Worm (Caenorhabditis elegans) whole organism, L2 larva: ENCODE measurements around the gene add-2.

Source experiments
- C34F6.9 ChIP-seq: fragments of 150-350 bp; optimal IDR thresholded peaks from 2 replicates; lab custom pipeline; 2014; ENCODE audit warnings: missing biosample characterization, missing genetic modification characterization
- F13H6.1 ChIP-seq: sonication (generic microtip); optimal IDR thresholded peaks from 2 replicates; lab custom pipeline; 2016; ENCODE audit warnings: missing genetic modification characterization, missing compliant biosample characterization
- alr-1 ChIP-seq: fragments of 150-350 bp; optimal IDR thresholded peaks from 2 replicates; lab custom pipeline; 2014; ENCODE audit warnings: missing biosample characterization, missing genetic modification characterization
- aly-2 ChIP-seq: fragments of 150-350 bp; optimal IDR thresholded peaks from 2 replicates; lab custom pipeline; 2014; ENCODE audit warnings: missing biosample characterization, missing genetic modification characterization
- ama-1 ChIP-seq: fragments of 150-350 bp; optimal IDR thresholded peaks from 2 replicates; lab custom pipeline; 2018; ENCODE audit warnings: inconsistent platforms
- blmp-1 ChIP-seq: sonication (generic microtip); optimal IDR thresholded peaks from 2 replicates; lab custom pipeline; 2017; ENCODE audit warnings: missing genetic modification characterization, mild to moderate bottlenecking, missing compliant biosample characterization, antibody characterized with exemption, moderate library complexity; ENCODE audit not compliant: insufficient read depth
- ceh-82 ChIP-seq: fragments of 150-350 bp; optimal IDR thresholded peaks from 2 replicates; lab custom pipeline; 2014; ENCODE audit warnings: missing biosample characterization, missing genetic modification characterization
- crh-2 ChIP-seq: sonication (generic microtip); optimal IDR thresholded peaks from 2 replicates; lab custom pipeline; 2017; ENCODE audit warnings: missing biosample characterization, missing genetic modification characterization
- dmd-4 ChIP-seq: sonication (generic microtip); optimal IDR thresholded peaks from 2 replicates; lab custom pipeline; 2017; ENCODE audit warnings: missing biosample characterization, missing genetic modification characterization
- elt-1 ChIP-seq: fragments of 150-350 bp; optimal IDR thresholded peaks from 2 replicates; lab custom pipeline; 2014; ENCODE audit warnings: missing biosample characterization, missing genetic modification characterization
- elt-3 ChIP-seq: sonication (generic microtip); optimal IDR thresholded peaks from 2 replicates; lab custom pipeline; 2017; ENCODE audit warnings: missing biosample characterization, missing genetic modification characterization
- fos-1 ChIP-seq: fragments of 150-350 bp; optimal IDR thresholded peaks from 2 replicates; lab custom pipeline; 2014; ENCODE audit warnings: missing biosample characterization, missing genetic modification characterization
- gmeb-1 ChIP-seq: fragments of 150-350 bp; optimal IDR thresholded peaks from 2 replicates; lab custom pipeline; 2014; ENCODE audit warnings: missing biosample characterization, missing genetic modification characterization
- lin-11 ChIP-seq: fragments of 150-350 bp; sonication (generic microtip); optimal IDR thresholded peaks from 2 replicates; lab custom pipeline; 2014; ENCODE audit warnings: missing biosample characterization, missing genetic modification characterization, inconsistent platforms, mixed read lengths
- lin-13 ChIP-seq: fragments of 150-350 bp; optimal IDR thresholded peaks from 2 replicates; lab custom pipeline; 2014; ENCODE audit warnings: missing biosample characterization, missing genetic modification reagents, missing genetic modification characterization
- lin-39 ChIP-seq: fragments of 150-350 bp; optimal IDR thresholded peaks from 2 replicates; lab custom pipeline; 2014; ENCODE audit warnings: missing biosample characterization, missing genetic modification reagents, missing genetic modification characterization
- lsy-2 ChIP-seq, 2 experiments: fragments of 150-350 bp in 1 of 2; sonication (generic microtip) in 1 of 2; optimal IDR thresholded peaks; 2 replicates each; lab custom pipeline; 2014 to 2017; ENCODE audit warnings: missing biosample characterization in 2 of 2, missing genetic modification characterization in 2 of 2
- mbf-1 ChIP-seq: sonication (generic microtip); optimal IDR thresholded peaks from 2 replicates; lab custom pipeline; 2017; ENCODE audit warnings: missing biosample characterization, missing genetic modification characterization
- mdl-1 ChIP-seq, 2 experiments: fragments of 150-350 bp in 1 of 2; sonication (generic microtip) in 1 of 2; optimal IDR thresholded peaks; 2 replicates each; lab custom pipeline; 2017; ENCODE audit warnings: missing biosample characterization in 2 of 2, missing genetic modification characterization in 2 of 2
- nhr-11 ChIP-seq: fragments of 150-350 bp; optimal IDR thresholded peaks from 2 replicates; lab custom pipeline; 2014; ENCODE audit warnings: missing biosample characterization, missing genetic modification characterization
- nhr-129 ChIP-seq: fragments of 150-350 bp; optimal IDR thresholded peaks from 2 replicates; lab custom pipeline; 2014; ENCODE audit warnings: missing biosample characterization, missing genetic modification characterization
- nhr-21 ChIP-seq: fragments of 150-350 bp; optimal IDR thresholded peaks from 2 replicates; lab custom pipeline; 2014; ENCODE audit warnings: missing biosample characterization, missing genetic modification characterization
- nhr-23 ChIP-seq: fragments of 150-350 bp; optimal IDR thresholded peaks from 2 replicates; lab custom pipeline; 2014; ENCODE audit warnings: missing biosample characterization, missing genetic modification reagents, missing genetic modification characterization
- nhr-237 ChIP-seq: fragments of 150-350 bp; optimal IDR thresholded peaks from 2 replicates; lab custom pipeline; 2014; ENCODE audit warnings: missing biosample characterization, missing genetic modification characterization
- nhr-6 ChIP-seq: fragments of 150-350 bp; optimal IDR thresholded peaks from 2 replicates; lab custom pipeline; 2014; ENCODE audit warnings: missing biosample characterization, missing genetic modification characterization
- nhr-77 ChIP-seq: fragments of 150-350 bp; optimal IDR thresholded peaks from 2 replicates; lab custom pipeline; 2014; ENCODE audit warnings: missing biosample characterization, missing genetic modification characterization
- skn-1 ChIP-seq: sonication (generic microtip); optimal IDR thresholded peaks from 2 replicates; lab custom pipeline; 2017; ENCODE audit warnings: missing biosample characterization, missing genetic modification characterization
- sma-3 ChIP-seq: sonication (generic microtip); optimal IDR thresholded peaks from 2 replicates; lab custom pipeline; 2016; ENCODE audit warnings: missing genetic modification reagents, missing genetic modification characterization, missing compliant biosample characterization
- sma-9 ChIP-seq, 2 experiments: fragments of 150-350 bp in 1 of 2; sonication (generic microtip) in 1 of 2; optimal IDR thresholded peaks; 2 replicates each; lab custom pipeline; 2014 to 2016; ENCODE audit warnings: missing genetic modification characterization in 2 of 2, mild to moderate bottlenecking in 1 of 2, missing biosample characterization in 1 of 2, missing compliant biosample characterization in 1 of 2, missing genetic modification reagents in 1 of 2, moderate library complexity in 1 of 2
- snpc-4 ChIP-seq: fragments of 150-350 bp; optimal IDR thresholded peaks from 2 replicates; lab custom pipeline; 2014; ENCODE audit warnings: missing biosample characterization, missing genetic modification characterization
- unc-39 ChIP-seq: fragments of 150-350 bp; optimal IDR thresholded peaks from 2 replicates; lab custom pipeline; 2014; ENCODE audit warnings: missing biosample characterization, missing genetic modification characterization
- unc-55 ChIP-seq: fragments of 150-350 bp; sonication (generic microtip); optimal IDR thresholded peaks from 3 replicates; lab custom pipeline; 2014; ENCODE audit warnings: missing biosample characterization, missing genetic modification reagents, missing genetic modification characterization
- unc-62 ChIP-seq: fragments of 150-350 bp; optimal IDR thresholded peaks from 2 replicates; lab custom pipeline; 2014; ENCODE audit warnings: missing biosample characterization, missing genetic modification reagents, missing genetic modification characterization
- zag-1 ChIP-seq: fragments of 150-350 bp; optimal IDR thresholded peaks from 2 replicates; lab custom pipeline; 2014; ENCODE audit warnings: missing biosample characterization, missing genetic modification characterization
- ztf-11 ChIP-seq: sonication (generic microtip); optimal IDR thresholded peaks from 2 replicates; lab custom pipeline; 2017; ENCODE audit warnings: missing biosample characterization, missing genetic modification characterization
- ztf-4 ChIP-seq: fragments of 150-350 bp; optimal IDR thresholded peaks from 2 replicates; lab custom pipeline; 2014; ENCODE audit warnings: missing biosample characterization, missing genetic modification characterization

Gene add-2

DNA sequence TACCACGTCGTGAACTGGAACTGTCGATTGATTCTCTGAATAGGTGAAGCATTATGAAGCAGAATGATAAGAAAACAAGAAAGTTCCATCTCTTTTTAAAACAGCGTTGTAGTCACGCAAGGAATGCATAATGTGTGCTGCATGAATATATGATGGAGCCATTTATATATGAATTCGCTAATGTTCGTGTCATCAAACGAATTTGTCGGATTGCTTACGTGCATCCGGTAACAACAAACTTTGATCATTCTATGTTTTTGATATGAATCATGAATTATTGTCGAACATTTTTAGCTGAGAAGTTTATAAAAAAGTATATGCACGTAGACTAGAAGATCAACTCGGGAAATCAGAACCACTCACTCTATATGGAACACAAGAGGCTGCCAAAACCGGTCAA, 15.8 kb downstream of the add-2 start:
- TF ChIP-seq mdl-1 (tag; optimal IDR thresholded peaks at IDR 0.05; lab: Kevin White, UChicago) (no peak), unc-62 (GFP tag; lab: Kevin White, UChicago) (no peak), elt-3 (tag; lab: Kevin White, UChicago) (no peak), zag-1 (tag; lab: Kevin White, UChicago) (no peak)

DNA sequence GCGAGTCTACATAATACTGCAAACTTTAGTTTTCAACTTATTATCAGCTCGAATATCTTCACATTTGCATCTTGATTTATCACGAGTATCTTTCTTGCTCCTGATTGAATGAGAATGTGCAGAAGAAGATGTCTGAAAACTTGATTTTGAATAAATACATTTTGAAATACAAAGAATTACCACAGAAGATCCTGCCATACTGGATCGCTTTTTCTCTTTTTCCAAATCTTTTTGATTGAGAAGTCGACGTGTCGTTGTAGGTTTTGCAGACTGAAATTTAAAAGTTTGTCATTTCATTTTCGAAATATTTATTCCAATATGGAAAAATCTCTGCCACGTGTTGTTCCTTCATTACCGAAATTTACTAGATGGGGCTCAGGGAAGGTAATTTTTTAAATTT, 17.3 kb downstream of the add-2 start, which contains the start of gene C52E4.12:
C52E4.12 (plus strand) TSS at position 301 of the 400 bp plus-strand sequence.
- TF ChIP-seq dmd-4 (no peak), F13H6.1 (no peak), elt-3 (tag; lab: Kevin White, UChicago) (no peak), unc-39 (no peak), ceh-82 (tag; lab: Kevin White, UChicago) (no peak), aly-2 (no peak), nhr-6 (tag; lab: Kevin White, UChicago) (no peak), lin-11 (tag; lab: Kevin White, UChicago) (no peak), alr-1 (no peak), zag-1 (tag; lab: Kevin White, UChicago) (no peak), nhr-11 (no peak), crh-2 (tag; lab: Kevin White, UChicago) (no peak), ztf-11 (tag; lab: Kevin White, UChicago) (no peak), nhr-77 (tag; lab: Kevin White, UChicago) (no peak), gmeb-1 (tag; lab: Kevin White, UChicago) (no peak), unc-62 (GFP tag; lab: Kevin White, UChicago) (no peak), snpc-4 (tag; lab: Kevin White, UChicago) (no peak), sma-9 (GFP tag; optimal IDR thresholded peaks at IDR 0.05; lab: Kevin White, UChicago) (no peak), sma-9 (tag; optimal IDR thresholded peaks at IDR 0.05; lab: Kevin White, UChicago) (no peak), C34F6.9 (tag; lab: Kevin White, UChicago) (no peak)

DNA sequence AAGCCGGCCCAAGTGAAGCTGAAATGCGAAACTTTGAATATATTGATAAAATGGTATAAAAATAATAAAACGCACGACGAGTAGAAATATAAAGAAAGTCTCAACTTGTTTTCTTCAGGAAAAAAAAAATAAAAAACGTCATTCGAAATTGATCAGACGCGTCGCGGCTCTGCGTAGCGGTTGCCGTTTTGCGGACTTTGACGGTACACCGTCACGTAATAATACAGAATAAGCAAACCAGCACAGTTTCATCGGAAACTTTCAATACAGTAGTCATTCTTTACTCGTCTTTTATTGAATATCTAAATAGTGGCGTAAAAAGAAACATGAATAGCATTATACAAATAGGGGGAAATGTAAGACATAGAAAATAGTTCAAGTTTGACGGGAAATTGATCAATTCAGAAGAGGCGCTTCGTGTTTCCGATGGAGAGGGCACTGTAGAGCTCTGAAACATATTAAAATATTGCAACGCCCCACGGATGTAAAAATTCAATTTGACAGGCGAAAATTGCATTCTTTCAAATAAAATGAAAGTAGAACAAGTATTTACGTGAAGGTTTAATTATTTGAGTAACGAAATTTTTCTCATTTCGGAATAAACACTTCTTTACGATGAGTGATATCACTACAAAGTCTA, 19.4 kb downstream of the add-2 start, which contains the start of the genes cyl-1 and C52E4.7:
cyl-1 (minus strand) TSS at position 18 of the 640 bp plus-strand sequence.
C52E4.7 (plus strand) TSS at position 590 of the 640 bp plus-strand sequence.
- no peak for TF ChIP-seq nhr-23 (tag; lab: Kevin White, UChicago)
- TF ChIP-seq skn-1 (tag; lab: Kevin White, UChicago) = no peak
- TF ChIP-seq fos-1 (tag; lab: Kevin White, UChicago) = peak; percentile 39
- peak in 1 of 2 experiments; percentile 73 for TF ChIP-seq lsy-2 (tag; optimal IDR thresholded peaks at IDR 0.05; lab: Kevin White, UChicago)
- no peak for TF ChIP-seq nhr-237 (tag; lab: Kevin White, UChicago)
- TF ChIP-seq unc-55 (GFP tag; lab: Kevin White, UChicago) = peak; percentile 65
- no peak for TF ChIP-seq ztf-4 (tag; lab: Kevin White, UChicago)
- no peak for TF ChIP-seq F13H6.1
- no peak for TF ChIP-seq ztf-11 (tag; lab: Kevin White, UChicago)
- TF ChIP-seq ama-1 (lab: Kevin White, UChicago) = peak; percentile 16
- peak; percentile 1 for TF ChIP-seq lin-11 (tag; lab: Kevin White, UChicago)
- TF ChIP-seq sma-3 (GFP tag; lab: Kevin White, UChicago) = no peak
- TF ChIP-seq lin-13 (GFP tag; lab: Kevin White, UChicago) = peak; percentile 45
- TF ChIP-seq crh-2 (tag; lab: Kevin White, UChicago) = peak; percentile 70
- TF ChIP-seq snpc-4 (tag; lab: Kevin White, UChicago) = peak; percentile 75
- TF ChIP-seq C34F6.9 (tag; lab: Kevin White, UChicago) = peak; percentile 88
- TF ChIP-seq sma-9 (GFP tag; optimal IDR thresholded peaks at IDR 0.05; lab: Kevin White, UChicago) = peak; percentile 34
- TF ChIP-seq sma-9 (tag; optimal IDR thresholded peaks at IDR 0.05; lab: Kevin White, UChicago) = no peak
- no peak for TF ChIP-seq elt-1
- TF ChIP-seq nhr-129 (tag; lab: Kevin White, UChicago) = peak; percentile 56
- TF ChIP-seq blmp-1 (tag; lab: Kevin White, UChicago) = no peak
- TF ChIP-seq nhr-21 = no peak
- peak; percentile 38 for TF ChIP-seq gmeb-1 (tag; lab: Kevin White, UChicago)
- no peak for TF ChIP-seq mbf-1
- TF ChIP-seq nhr-11 = no peak
- no peak for TF ChIP-seq lin-39 (tag; lab: Kevin White, UChicago)
